Worm (Caenorhabditis elegans) whole organism, early embryonic: ENCODE measurements around the gene F29A7.6.

Experiments
- B0310.2 ChIP-seq: sonication (generic microtip); optimal IDR thresholded peaks from 2 replicates; lab custom pipeline; 2016; ENCODE audit warnings: mild to moderate bottlenecking, missing genetic modification characterization, missing compliant biosample characterization
- F13C5.2 ChIP-seq: sonication (generic microtip); optimal IDR thresholded peaks from 2 replicates; lab custom pipeline; 2017; ENCODE audit warnings: mild to moderate bottlenecking, missing genetic modification characterization, inconsistent platforms, missing compliant biosample characterization
- ceh-13 ChIP-seq: fragments of 200-800 bp; sonication (Bioruptor generic); optimal IDR thresholded peaks from 2 replicates; lab custom pipeline; 2018; ENCODE audit warnings: mild to moderate bottlenecking, missing genetic modification characterization, missing compliant biosample characterization
- ceh-36 ChIP-seq: sonication (generic microtip); optimal IDR thresholded peaks from 2 replicates; lab custom pipeline; 2016; ENCODE audit warnings: missing genetic modification characterization, inconsistent platforms, missing compliant biosample characterization
- ets-7 ChIP-seq: sonication (generic microtip); optimal IDR thresholded peaks from 2 replicates; lab custom pipeline; 2016; ENCODE audit warnings: missing genotype, missing genetic modification characterization, missing compliant biosample characterization
- sea-1 ChIP-seq: fragments of 200-800 bp; sonication (Bioruptor generic); conservative IDR thresholded peaks from 2 replicates; pipeline ENCODE4 v1.3.6; 2022; ENCODE audit warnings: missing genetic modification characterization, missing compliant biosample characterization

DNA sequence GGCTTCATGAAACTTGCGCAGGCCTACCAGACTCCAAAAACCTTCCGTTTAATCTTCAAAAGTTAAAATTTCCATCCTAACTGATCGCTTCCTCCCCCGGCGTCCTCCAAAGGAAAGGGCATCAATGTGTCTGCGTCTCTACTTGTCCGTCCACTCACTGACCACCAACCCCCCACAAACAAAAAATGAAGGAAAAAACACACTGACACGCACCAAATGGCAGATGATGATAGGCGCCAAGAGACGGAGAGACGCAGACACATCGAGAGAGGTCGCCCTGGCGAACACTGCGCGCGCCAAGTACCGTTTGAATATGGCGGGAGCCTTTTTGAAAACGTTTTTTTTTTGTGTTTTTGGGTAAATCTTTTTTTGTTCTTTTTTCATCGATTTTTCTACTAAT, 17.7 kb downstream of the F29A7.6 start:
- TF ChIP-seq ets-7 (tag; lab: Kevin White, UChicago) (no peak), B0310.2 (tag; lab: Kevin White, UChicago) (no peak), ceh-36 (tag; lab: Kevin White, UChicago) (no peak), ceh-13 (GFP tag; lab: Kevin White, UChicago) (no peak), F13C5.2 (tag; lab: Kevin White, UChicago) (no peak), sea-1 (no peak)
